Fruit fly (Drosophila melanogaster) whole organism, embryonic: ENCODE measurements around the gene CG44385.
A peak's percentile ranks its signal among the peaks of the same experiment; 100 is the strongest.

Experiments used
- Aef1 ChIP-seq: fragments of 200-800 bp; sonication (Bioruptor generic); IDR thresholded peaks from 3 replicates; pipeline ENCODE4 v1.3.6; 2022; ENCODE audit warnings: missing biosample characterization, missing genetic modification characterization
- Atf-2 ChIP-seq: fragments of 200-800 bp; sonication (Bioruptor generic); optimal IDR thresholded peaks from 2 replicates; lab custom pipeline; 2016; ENCODE audit warnings: missing biosample characterization, missing genetic modification characterization
- BEAF-32 ChIP-seq: fragments of 200-800 bp; sonication (Bioruptor generic); optimal IDR thresholded peaks from 3 replicates; lab custom pipeline; 2017; ENCODE audit warnings: missing biosample characterization, missing genetic modification characterization, mild to moderate bottlenecking, moderate library complexity, missing genetic modification reagents
- C15 ChIP-seq: fragments of 200-800 bp; sonication (Bioruptor generic); IDR thresholded peaks from 3 replicates; pipeline ENCODE4 v1.3.6; 2022; ENCODE audit warnings: missing biosample characterization, missing genetic modification characterization
- CG1024 ChIP-seq: fragments of 200-800 bp; sonication (Bioruptor generic); IDR thresholded peaks from 2 replicates; pipeline ENCODE4 v1.3.6; 2022; ENCODE audit warnings: missing biosample characterization, missing genetic modification characterization
- CG10959 ChIP-seq: fragments of 200-800 bp; sonication (Bioruptor generic); IDR thresholded peaks from 2 replicates; pipeline ENCODE4 v1.3.6; 2022; ENCODE audit warnings: missing biosample characterization, missing genetic modification characterization
- CG11085 ChIP-seq: fragments of 200-800 bp; sonication (Bioruptor generic); IDR thresholded peaks from 2 replicates; pipeline ENCODE4 v1.3.6; 2022; ENCODE audit warnings: missing biosample characterization, missing genetic modification characterization
- CG11696 ChIP-seq: fragments of 200-800 bp; sonication (Bioruptor generic); IDR thresholded peaks from 2 replicates; pipeline ENCODE4 v1.3.6; 2022; ENCODE audit warnings: missing biosample characterization, missing genetic modification characterization
- CG12299 ChIP-seq: fragments of 200-800 bp; sonication (Bioruptor generic); optimal IDR thresholded peaks from 2 replicates; lab custom pipeline; 2018; ENCODE audit warnings: missing biosample characterization, mild to moderate bottlenecking, missing genetic modification characterization
- CG15601 ChIP-seq: fragments of 200-800 bp; sonication (Bioruptor generic); optimal IDR thresholded peaks from 3 replicates; lab custom pipeline; 2019; ENCODE audit warnings: missing biosample characterization, mild to moderate bottlenecking, missing genetic modification characterization, moderate library complexity
- CG16779 ChIP-seq: fragments of 200-800 bp; sonication (Bioruptor generic); IDR thresholded peaks from 2 replicates; pipeline ENCODE4 v1.3.6; 2022; ENCODE audit warnings: missing biosample characterization, missing genetic modification characterization
- CG16815 ChIP-seq: fragments of 200-800 bp; sonication (Bioruptor generic); optimal IDR thresholded peaks from 3 replicates; lab custom pipeline; 2017; ENCODE audit warnings: missing biosample characterization, mild to moderate bottlenecking, missing genetic modification characterization
- CG17359 ChIP-seq: fragments of 200-800 bp; sonication (Bioruptor generic); optimal IDR thresholded peaks from 3 replicates; lab custom pipeline; 2018; ENCODE audit warnings: missing biosample characterization, mild to moderate bottlenecking, missing genetic modification characterization, moderate library complexity
- CG17385 ChIP-seq: fragments of 200-800 bp; sonication (Bioruptor generic); optimal IDR thresholded peaks from 3 replicates; lab custom pipeline; 2018; ENCODE audit warnings: missing biosample characterization, mild to moderate bottlenecking, missing genetic modification characterization
- CG32532 ChIP-seq: fragments of 200-800 bp; sonication (Bioruptor generic); IDR thresholded peaks from 2 replicates; pipeline ENCODE4 v1.3.6; 2022; ENCODE audit warnings: missing biosample characterization, missing genetic modification characterization
- CG32767 ChIP-seq: fragments of 200-800 bp; sonication (Bioruptor generic); IDR thresholded peaks from 2 replicates; pipeline ENCODE4 v1.3.6; 2022; ENCODE audit warnings: missing biosample characterization, missing genetic modification characterization
- CG43689 ChIP-seq: fragments of 200-800 bp; sonication (Bioruptor generic); IDR thresholded peaks from 2 replicates; pipeline ENCODE4 v1.3.6; 2022; ENCODE audit warnings: missing biosample characterization, missing genetic modification characterization
- CG6272 ChIP-seq: fragments of 200-800 bp; sonication (Bioruptor generic); IDR thresholded peaks from 2 replicates; pipeline ENCODE4 v1.3.6; 2022; ENCODE audit warnings: missing biosample characterization, missing genetic modification characterization
- CG7839 ChIP-seq: fragments of 200-800 bp; sonication (Bioruptor generic); optimal IDR thresholded peaks from 3 replicates; lab custom pipeline; 2018; ENCODE audit warnings: missing biosample characterization, mild to moderate bottlenecking, missing genetic modification characterization, moderate library complexity
- CG7963 ChIP-seq: fragments of 200-800 bp; sonication (Bioruptor generic); IDR thresholded peaks from 3 replicates; pipeline ENCODE4 v1.3.6; 2022; ENCODE audit warnings: missing biosample characterization, missing genetic modification characterization; ENCODE audit not compliant: partially characterized antibody
- CG8765 ChIP-seq: fragments of 200-800 bp; sonication (Bioruptor generic); IDR thresholded peaks from 2 replicates; pipeline ENCODE4 v1.3.6; 2022; ENCODE audit warnings: missing biosample characterization, missing genetic modification characterization
- CG9727 ChIP-seq: fragments of 200-800 bp; sonication (Bioruptor generic); optimal IDR thresholded peaks from 3 replicates; lab custom pipeline; 2017; ENCODE audit warnings: missing biosample characterization, mild to moderate bottlenecking, missing genetic modification characterization
- CG9797 ChIP-seq: fragments of 200-800 bp; sonication (Bioruptor generic); optimal IDR thresholded peaks from 3 replicates; lab custom pipeline; 2018; ENCODE audit warnings: missing biosample characterization, mild to moderate bottlenecking, missing genetic modification characterization
- CHES-1-like ChIP-seq: fragments of 200-800 bp; sonication (Bioruptor generic); optimal IDR thresholded peaks from 2 replicates; lab custom pipeline; 2016; ENCODE audit warnings: missing biosample characterization, missing genetic modification characterization
- D19A ChIP-seq: fragments of 200-800 bp; optimal IDR thresholded peaks from 3 replicates; lab custom pipeline; 2019; ENCODE audit warnings: missing biosample characterization, mild to moderate bottlenecking, missing genetic modification characterization, moderate library complexity
- H2.0 ChIP-seq: fragments of 200-800 bp; sonication (Bioruptor generic); IDR thresholded peaks from 2 replicates; pipeline ENCODE4 v1.3.6; 2022; ENCODE audit warnings: missing biosample characterization, missing genetic modification characterization
- Kr ChIP-seq: fragments of 200-800 bp; sonication (Bioruptor generic); optimal IDR thresholded peaks from 2 replicates; lab custom pipeline; 2017; ENCODE audit warnings: missing biosample characterization, mild to moderate bottlenecking, missing genetic modification characterization
- Meics ChIP-seq: fragments of 200-800 bp; sonication (Bioruptor generic); optimal IDR thresholded peaks from 2 replicates; lab custom pipeline; 2017; ENCODE audit warnings: missing biosample characterization, mild to moderate bottlenecking, missing genetic modification characterization
- NC2α ChIP-seq: fragments of 200-800 bp; sonication (Bioruptor generic); optimal IDR thresholded peaks from 2 replicates; lab custom pipeline; 2016; ENCODE audit warnings: missing biosample characterization, missing genetic modification characterization
- Pdp1 ChIP-seq, 2 experiments: fragments of 200-800 bp; sonication (Bioruptor generic); optimal IDR thresholded peaks; 3 replicates each; lab custom pipeline; 2016; ENCODE audit warnings: missing biosample characterization in 2 of 2, missing genetic modification characterization in 2 of 2, mild to moderate bottlenecking in 1 of 2, moderate library complexity in 1 of 2
- Poxn ChIP-seq: fragments of 200-800 bp; sonication (Bioruptor generic); IDR thresholded peaks from 2 replicates; pipeline ENCODE4 v1.3.6; 2022; ENCODE audit warnings: missing biosample characterization, missing genetic modification characterization
- Ravus ChIP-seq: fragments of 200-800 bp; sonication (Bioruptor generic); IDR thresholded peaks from 2 replicates; pipeline ENCODE4 v1.3.6; 2022; ENCODE audit warnings: missing biosample characterization, missing genetic modification characterization
- bbx ChIP-seq: fragments of 200-800 bp; sonication (Bioruptor generic); IDR thresholded peaks from 2 replicates; pipeline ENCODE4 v1.3.6; 2022; ENCODE audit warnings: missing biosample characterization, missing genetic modification characterization; ENCODE audit not compliant: partially characterized antibody
- btn ChIP-seq: fragments of 200-800 bp; sonication (Bioruptor generic); optimal IDR thresholded peaks from 2 replicates; lab custom pipeline; 2016; ENCODE audit warnings: missing biosample characterization, missing genetic modification characterization
- corto ChIP-seq: fragments of 200-800 bp; sonication (Bioruptor generic); optimal IDR thresholded peaks from 2 replicates; lab custom pipeline; 2016; ENCODE audit warnings: missing biosample characterization, mild to moderate bottlenecking, missing genetic modification characterization, moderate library complexity
- cwo ChIP-seq: fragments of 200-800 bp; sonication (Bioruptor generic); optimal IDR thresholded peaks from 3 replicates; lab custom pipeline; 2017; ENCODE audit warnings: missing biosample characterization, missing genetic modification characterization, mild to moderate bottlenecking, moderate library complexity, missing genetic modification reagents
- dimm ChIP-seq: fragments of 200-800 bp; sonication (Bioruptor generic); IDR thresholded peaks from 2 replicates; pipeline ENCODE4 v1.3.6; 2022; ENCODE audit warnings: missing biosample characterization, missing genetic modification characterization
- fd96Cb ChIP-seq: fragments of 200-800 bp; sonication (Bioruptor generic); optimal IDR thresholded peaks from 2 replicates; lab custom pipeline; 2018; ENCODE audit warnings: missing biosample characterization, mild to moderate bottlenecking, missing genetic modification characterization, moderate library complexity
- gfzf ChIP-seq: fragments of 200-800 bp; sonication (Bioruptor generic); optimal IDR thresholded peaks from 2 replicates; lab custom pipeline; 2016; ENCODE audit warnings: missing biosample characterization, mild to moderate bottlenecking, missing genetic modification characterization, moderate library complexity
- kah ChIP-seq: fragments of 200-800 bp; sonication (Bioruptor generic); optimal IDR thresholded peaks from 2 replicates; lab custom pipeline; 2018; ENCODE audit warnings: missing biosample characterization, mild to moderate bottlenecking, missing genetic modification characterization
- odd ChIP-seq: fragments of 200-800 bp; sonication (Bioruptor generic); optimal IDR thresholded peaks from 2 replicates; lab custom pipeline; 2017; ENCODE audit warnings: missing biosample characterization, mild to moderate bottlenecking, missing genetic modification characterization
- pan ChIP-seq, 4 experiments: fragments of >200 bp in 3 of 4; fragments of 200-800 bp in 1 of 4; sonication (Bioruptor generic) in 1 of 4; optimal IDR thresholded peaks in 3 of 4; IDR thresholded peaks in 1 of 4; 2 replicates each; pipeline versions ENCODE4 v1.3.6 to Lab custom; 2017 to 2022; ENCODE audit warnings: missing biosample characterization in 2 of 4, missing genetic modification characterization in 2 of 4, mixed read lengths in 1 of 4
- pzg ChIP-seq: fragments of 200-800 bp; sonication (Bioruptor generic); optimal IDR thresholded peaks from 3 replicates; lab custom pipeline; 2018; ENCODE audit warnings: missing biosample characterization, mild to moderate bottlenecking, missing genetic modification characterization, moderate library complexity
- salm ChIP-seq: fragments of 200-800 bp; sonication (Bioruptor generic); optimal IDR thresholded peaks from 2 replicates; lab custom pipeline; 2018; ENCODE audit warnings: missing biosample characterization, mild to moderate bottlenecking, missing genetic modification characterization
- scrt ChIP-seq: fragments of 200-800 bp; sonication (Bioruptor generic); optimal IDR thresholded peaks from 2 replicates; lab custom pipeline; 2018; ENCODE audit warnings: missing biosample characterization, mild to moderate bottlenecking, missing genetic modification characterization, moderate library complexity
- stc ChIP-seq: fragments of 200-800 bp; sonication (Bioruptor generic); IDR thresholded peaks from 2 replicates; pipeline ENCODE4 v1.3.6; 2022; ENCODE audit warnings: missing biosample characterization, missing genetic modification characterization
- stwl ChIP-seq: fragments of 200-800 bp; sonication (Bioruptor generic); optimal IDR thresholded peaks from 3 replicates; lab custom pipeline; 2018; ENCODE audit warnings: missing biosample characterization, mild to moderate bottlenecking, missing genetic modification characterization, moderate library complexity
- tna ChIP-seq: fragments of 200-800 bp; sonication (Bioruptor generic); IDR thresholded peaks from 2 replicates; pipeline ENCODE4 v1.3.6; 2022; ENCODE audit warnings: missing biosample characterization, missing genetic modification characterization; ENCODE audit not compliant: partially characterized antibody
- vvl ChIP-seq: fragments of 200-800 bp; sonication (Bioruptor generic); IDR thresholded peaks from 2 replicates; pipeline ENCODE4 v1.3.6; 2022; ENCODE audit warnings: missing biosample characterization, missing genetic modification characterization

CG44385 gene

dm6 chrX:11153826-11154510 is 21.8 kb upstream of the CG44385 start, which contains the start of the genes rtv and Dlic (continued):
- TF ChIP-seq CG11696 (GFP tag; lab: Robert Waterston, UW) = no peak
- peak; percentile 12 for TF ChIP-seq Atf-2 (GFP tag; lab: Kevin White, UChicago)
- TF ChIP-seq NC2α (GFP tag; lab: Kevin White, UChicago) = no peak
- no peak for TF ChIP-seq C15 (GFP tag; lab: Robert Waterston, UW)
- TF ChIP-seq CG17385 (GFP tag; lab: Kevin White, UChicago) = peak; percentile 92
- peak; percentile 48; the same call in 1 of the 2 replicates for TF ChIP-seq CG32532
- no peak for TF ChIP-seq CG15601 (tag; lab: Kevin White, UChicago)
- TF ChIP-seq cwo = no peak
- TF ChIP-seq CG16779 (GFP tag; lab: Robert Waterston, UW) = no peak
- TF ChIP-seq CG17359 (tag; lab: Kevin White, UChicago) = no peak
- peak; percentile 7 for TF ChIP-seq Meics (GFP tag; lab: Kevin White, UChicago)
- TF ChIP-seq vvl = peak; percentile 15; the same call in 1 of the 2 replicates
- no peak for TF ChIP-seq odd (GFP tag; lab: Kevin White, UChicago)
- TF ChIP-seq D19A (tag; lab: Kevin White, UChicago) = no peak
- TF ChIP-seq CG12299 (tag; lab: Kevin White, UChicago) = no peak
- TF ChIP-seq pan (optimal IDR thresholded peaks at IDR 0.05; lab: Kevin White, UChicago) = no peak
- TF ChIP-seq pan (GFP tag; optimal IDR thresholded peaks at IDR 0.05 in 1 of 2, IDR thresholded peaks at IDR 0.05 in 1 of 2) = no peak
- no peak for TF ChIP-seq CG6272 (GFP tag; lab: Robert Waterston, UW)
- no peak for TF ChIP-seq H2.0 (GFP tag; lab: Robert Waterston, UW)
- peak; percentile 13 to 95 for TF ChIP-seq Pdp1 (GFP tag; optimal IDR thresholded peaks at IDR 0.05; lab: Kevin White, UChicago)
- TF ChIP-seq fd96Cb = no peak
- peak; percentile 15 for TF ChIP-seq CG7839 (tag; lab: Kevin White, UChicago)
- TF ChIP-seq CG11085 (GFP tag; lab: Robert Waterston, UW) = no peak
- peak; percentile 86 for TF ChIP-seq CG9797
- no peak for TF ChIP-seq CG16815 (GFP tag; lab: Kevin White, UChicago)
- no peak for TF ChIP-seq CG8765 (GFP tag; lab: Robert Waterston, UW)
- peak; percentile 57; the same call in 1 of the 2 replicates for TF ChIP-seq bbx (GFP tag; lab: Robert Waterston, UW)
- TF ChIP-seq stc (GFP tag; lab: Robert Waterston, UW) = no peak
- TF ChIP-seq CG43689 = no peak
- no peak for TF ChIP-seq Aef1 (GFP tag; lab: Robert Waterston, UW)
- TF ChIP-seq CG1024 (GFP tag; lab: Robert Waterston, UW) = no peak
- TF ChIP-seq tna (GFP tag; lab: Robert Waterston, UW) = no peak
- no peak for TF ChIP-seq CG10959 (GFP tag; lab: Robert Waterston, UW)
- TF ChIP-seq corto = no peak
- no peak for TF ChIP-seq kah (GFP tag; lab: Kevin White, UChicago)
- no peak for TF ChIP-seq salm (tag; lab: Kevin White, UChicago)
- peak; percentile 24 for TF ChIP-seq CG9727 (GFP tag; lab: Kevin White, UChicago)
- no peak for TF ChIP-seq dimm (GFP tag; lab: Robert Waterston, UW)
- no peak for TF ChIP-seq Ravus
- no peak for TF ChIP-seq CHES-1-like (GFP tag; lab: Kevin White, UChicago)
- no peak for TF ChIP-seq Kr (GFP tag; lab: Kevin White, UChicago)
- peak; percentile 63 for TF ChIP-seq pzg (GFP tag; lab: Kevin White, UChicago)
- TF ChIP-seq scrt (GFP tag; lab: Kevin White, UChicago) = no peak
- no peak for TF ChIP-seq btn (GFP tag; lab: Kevin White, UChicago)
- TF ChIP-seq gfzf (GFP tag; lab: Kevin White, UChicago) = peak; percentile 72
- TF ChIP-seq stwl (tag; lab: Kevin White, UChicago) = peak; percentile 49
- TF ChIP-seq CG7963 (GFP tag; lab: Robert Waterston, UW) = no peak; the same call in 2 of the 3 replicates
- peak; percentile 76 for TF ChIP-seq BEAF-32
- no peak for TF ChIP-seq Poxn (GFP tag; lab: Robert Waterston, UW)
- TF ChIP-seq CG32767 (GFP tag; lab: Robert Waterston, UW) = no peak
